Fruit fly (Drosophila melanogaster) whole organism, wandering third instar larva: ENCODE measurements around the gene raskol.
A peak's percentile ranks its signal among the peaks of the same experiment; 100 is the strongest.

Experiments
- Abd-B ChIP-seq: fragments of >200 bp; optimal IDR thresholded peaks from 2 replicates; lab custom pipeline; 2017; ENCODE audit warnings: missing biosample characterization, missing genetic modification characterization
- CG32264 ChIP-seq: fragments of 200-800 bp; sonication (Bioruptor generic); optimal IDR thresholded peaks from 2 replicates; lab custom pipeline; 2016; ENCODE audit warnings: missing biosample characterization, missing genetic modification characterization
- CG9705 ChIP-seq: fragments of 200-800 bp; sonication (Bioruptor generic); optimal IDR thresholded peaks from 2 replicates; lab custom pipeline; 2018; ENCODE audit warnings: missing biosample characterization, mild to moderate bottlenecking, missing genetic modification characterization
- CrebA ChIP-seq: fragments of 200-800 bp; sonication (Bioruptor generic); optimal IDR thresholded peaks from 2 replicates; lab custom pipeline; 2016; ENCODE audit warnings: missing biosample characterization, mild to moderate bottlenecking, missing genetic modification characterization, borderline replicate concordance
- Dfd ChIP-seq: fragments of >200 bp; optimal IDR thresholded peaks from 2 replicates; lab custom pipeline; 2017; ENCODE audit warnings: missing biosample characterization, missing genetic modification characterization
- Dif ChIP-seq: fragments of 200-275, 200-300 bp; sonication (Bioruptor generic); optimal IDR thresholded peaks from 2 replicates; lab custom pipeline; 2018; ENCODE audit warnings: missing biosample characterization, missing genetic modification characterization; ENCODE audit not compliant: partially characterized antibody
- GATAd ChIP-seq: sonication (Bioruptor generic); optimal IDR thresholded peaks from 2 replicates; lab custom pipeline; 2016; ENCODE audit warnings: missing biosample characterization, missing genetic modification characterization
- HLH106 ChIP-seq: fragments of 200-800 bp; optimal IDR thresholded peaks from 3 replicates; lab custom pipeline; 2019; ENCODE audit warnings: missing biosample characterization, mild to moderate bottlenecking, missing genetic modification characterization, moderate library complexity
- Hnf4 ChIP-seq: fragments of 200-800 bp; sonication (Bioruptor generic); optimal IDR thresholded peaks from 2 replicates; lab custom pipeline; 2016; ENCODE audit warnings: missing biosample characterization, mild to moderate bottlenecking, missing genetic modification characterization
- Hr78 ChIP-seq: fragments of >200 bp; optimal IDR thresholded peaks from 2 replicates; lab custom pipeline; 2017; ENCODE audit warnings: missing biosample characterization, missing genetic modification characterization
- Hr83 ChIP-seq: fragments of 200-300 bp; sonication (Bioruptor generic); optimal IDR thresholded peaks from 2 replicates; lab custom pipeline; 2016; ENCODE audit warnings: missing biosample characterization, mild to moderate bottlenecking, missing genetic modification characterization, moderate library complexity; ENCODE audit not compliant: poor library complexity, severe bottlenecking
- Jra ChIP-seq: sonication (Bioruptor generic); optimal IDR thresholded peaks from 2 replicates; lab custom pipeline; 2016; ENCODE audit warnings: missing biosample characterization, missing genetic modification characterization
- Mio ChIP-seq: sonication (Bioruptor generic); optimal IDR thresholded peaks from 2 replicates; lab custom pipeline; 2016; ENCODE audit warnings: missing biosample characterization, missing genetic modification characterization
- Myc ChIP-seq: fragments of >200 bp; optimal IDR thresholded peaks from 2 replicates; lab custom pipeline; 2017
- N ChIP-seq: fragments of >200 bp; optimal IDR thresholded peaks from 2 replicates; lab custom pipeline; 2018; ENCODE audit warnings: missing biosample characterization, missing external identifiers, missing genetic modification characterization
- OdsH ChIP-seq: fragments of 200-800 bp; sonication (Bioruptor generic); optimal IDR thresholded peaks from 2 replicates; lab custom pipeline; 2016; ENCODE audit warnings: missing biosample characterization, mild to moderate bottlenecking, missing genetic modification characterization
- Rel ChIP-seq, 2 experiments: fragments of 200-800 bp; sonication (Bioruptor generic) in 1 of 2; optimal IDR thresholded peaks; 2 replicates in 1 of 2; 3 replicates in 1 of 2; lab custom pipeline; 2016 to 2019; ENCODE audit warnings: mild to moderate bottlenecking in 2 of 2, missing biosample characterization in 2 of 2, missing genetic modification characterization in 2 of 2, moderate library complexity in 1 of 2
- Sp1 ChIP-seq: fragments of 200-800 bp; sonication (Bioruptor generic); optimal IDR thresholded peaks from 3 replicates; lab custom pipeline; 2019; ENCODE audit warnings: missing biosample characterization, mild to moderate bottlenecking, missing genetic modification characterization, moderate library complexity
- Vsx2 ChIP-seq: fragments of 200-300, 225-300 bp; sonication (Bioruptor generic); optimal IDR thresholded peaks from 2 replicates; lab custom pipeline; 2018; ENCODE audit warnings: missing biosample characterization, missing genetic modification characterization; ENCODE audit not compliant: partially characterized antibody
- br ChIP-seq: fragments of 200-800 bp; sonication (Bioruptor generic); optimal IDR thresholded peaks from 2 replicates; lab custom pipeline; 2016; ENCODE audit warnings: missing biosample characterization, missing genetic modification characterization
- brk ChIP-seq: fragments of 200-800 bp; sonication (Bioruptor generic); optimal IDR thresholded peaks from 2 replicates; lab custom pipeline; 2016; ENCODE audit warnings: missing biosample characterization, mild to moderate bottlenecking, missing genetic modification characterization
- dl ChIP-seq, 2 experiments: fragments of 175-275, 200-275 bp in 1 of 2; fragments of 200-275 bp in 1 of 2; sonication (Bioruptor generic); optimal IDR thresholded peaks; lab custom pipeline; 2018; ENCODE audit warnings: mild to moderate bottlenecking in 2 of 2, missing biosample characterization in 2 of 2, missing genetic modification characterization in 2 of 2, moderate library complexity in 2 of 2; ENCODE audit not compliant: partially characterized antibody in 2 of 2, insufficient read depth in 1 of 2
- dmrt93B ChIP-seq: fragments of 200-800 bp; sonication (Bioruptor generic); optimal IDR thresholded peaks from 2 replicates; lab custom pipeline; 2018; ENCODE audit warnings: missing biosample characterization, mild to moderate bottlenecking, missing genetic modification characterization
- dsf ChIP-seq: sonication (Bioruptor generic); optimal IDR thresholded peaks from 2 replicates; lab custom pipeline; 2016; ENCODE audit warnings: missing biosample characterization, missing genetic modification characterization, borderline replicate concordance
- ey ChIP-seq: fragments of 200-800 bp; sonication (Bioruptor generic); optimal IDR thresholded peaks from 2 replicates; lab custom pipeline; 2016; ENCODE audit warnings: missing biosample characterization, missing genetic modification characterization
- foxo ChIP-seq, 2 experiments: fragments of 200-800 bp; sonication (Bioruptor generic); optimal IDR thresholded peaks; 2 replicates in 1 of 2; 3 replicates in 1 of 2; lab custom pipeline; 2016 to 2017; ENCODE audit warnings: missing biosample characterization in 2 of 2, missing genetic modification characterization in 2 of 2
- fru ChIP-seq: fragments of 200-800 bp; sonication (Bioruptor generic); optimal IDR thresholded peaks from 3 replicates; lab custom pipeline; 2016; ENCODE audit warnings: missing biosample characterization, mild to moderate bottlenecking, missing genetic modification characterization
- h ChIP-seq: fragments of 200-800 bp; sonication (Bioruptor generic); optimal IDR thresholded peaks from 3 replicates; lab custom pipeline; 2016; ENCODE audit warnings: missing biosample characterization, mild to moderate bottlenecking, missing genetic modification characterization
- jim ChIP-seq: fragments of 175-275, 200-325 bp; sonication (Bioruptor generic); optimal IDR thresholded peaks from 2 replicates; lab custom pipeline; 2016; ENCODE audit warnings: missing biosample characterization, mild to moderate bottlenecking, missing genetic modification characterization
- lola ChIP-seq: fragments of >200 bp; optimal IDR thresholded peaks from 2 replicates; lab custom pipeline; 2017; ENCODE audit warnings: missing biosample characterization, missing genetic modification characterization
- pan ChIP-seq: fragments of >200 bp; optimal IDR thresholded peaks from 2 replicates; lab custom pipeline; 2017
- psq ChIP-seq: fragments of 200-800 bp; sonication (Bioruptor generic); optimal IDR thresholded peaks from 3 replicates; lab custom pipeline; 2017; ENCODE audit warnings: missing biosample characterization, mild to moderate bottlenecking, missing genetic modification characterization, moderate library complexity
- rgr ChIP-seq: fragments of 200-800 bp; sonication (Bioruptor generic); optimal IDR thresholded peaks from 3 replicates; lab custom pipeline; 2016; ENCODE audit warnings: missing biosample characterization, mild to moderate bottlenecking, missing genetic modification characterization
- sage ChIP-seq: fragments of 200-800 bp; sonication (Bioruptor generic); optimal IDR thresholded peaks from 2 replicates; lab custom pipeline; 2016; ENCODE audit warnings: missing biosample characterization, mild to moderate bottlenecking, missing genetic modification characterization
- sv ChIP-seq: fragments of 200-800 bp; sonication (Bioruptor generic); optimal IDR thresholded peaks from 3 replicates; lab custom pipeline; 2016; ENCODE audit warnings: missing biosample characterization, missing genetic modification characterization
- tai ChIP-seq: sonication (Bioruptor generic); optimal IDR thresholded peaks from 2 replicates; lab custom pipeline; 2016; ENCODE audit warnings: missing biosample characterization, missing genetic modification characterization
- usp ChIP-seq: fragments of >200 bp; optimal IDR thresholded peaks from 2 replicates; lab custom pipeline; 2017; ENCODE audit warnings: missing biosample characterization, missing genetic modification characterization
- woc ChIP-seq: sonication (Bioruptor generic); optimal IDR thresholded peaks from 2 replicates; lab custom pipeline; 2016; ENCODE audit warnings: missing biosample characterization, mild to moderate bottlenecking, missing genetic modification characterization

raskol gene

dm6 chrX:17709546-17710272 is at the start of gene raskol, which contains the start of gene CG8173:
Gene raskol (plus strand): TSS chrX:17710144.
Gene CG8173 (minus strand): TSS chrX:17709653.
- no peak for TF ChIP-seq CrebA (GFP tag; lab: Kevin White, UChicago)
- no peak for TF ChIP-seq ey (GFP tag; lab: Kevin White, UChicago)
- TF ChIP-seq Dif (GFP tag; lab: Kevin White, UChicago): peak; percentile 67
- TF ChIP-seq sage: no peak
- TF ChIP-seq lola (GFP tag; lab: Kevin White, UChicago): no peak
- no peak for TF ChIP-seq GATAd (GFP tag; lab: Kevin White, UChicago)
- peak in 1 of 2 experiments; percentile 19 for TF ChIP-seq dl (GFP tag; optimal IDR thresholded peaks at IDR 0.05; lab: Kevin White, UChicago; ENCODE audit: insufficient read depth in 1 of 2, partially characterized antibody in 2 of 2)
- TF ChIP-seq Vsx2 (GFP tag; lab: Kevin White, UChicago): no peak
- no peak for TF ChIP-seq N
- TF ChIP-seq CG9705 (GFP tag; lab: Kevin White, UChicago): no peak
- no peak for TF ChIP-seq CG32264 (GFP tag; lab: Kevin White, UChicago)
- no peak for TF ChIP-seq Jra
- peak; percentile 6 for TF ChIP-seq h
- TF ChIP-seq sv (GFP tag; lab: Kevin White, UChicago): no peak
- TF ChIP-seq Hr78: no peak
- peak; percentile 83 for TF ChIP-seq jim (GFP tag; lab: Kevin White, UChicago)
- TF ChIP-seq Hr83 (GFP tag; lab: Kevin White, UChicago): peak; percentile 11
- no peak for TF ChIP-seq brk (GFP tag; lab: Kevin White, UChicago)
- TF ChIP-seq Mio (GFP tag; lab: Kevin White, UChicago): no peak
- TF ChIP-seq Abd-B: no peak
- no peak for TF ChIP-seq br (GFP tag; lab: Kevin White, UChicago)
- TF ChIP-seq dmrt93B (GFP tag; lab: Kevin White, UChicago): no peak
- TF ChIP-seq OdsH (GFP tag; lab: Kevin White, UChicago): no peak
- TF ChIP-seq fru (GFP tag; lab: Kevin White, UChicago): no peak
- TF ChIP-seq rgr (GFP tag; lab: Kevin White, UChicago): peak; percentile 14
- TF ChIP-seq Sp1 (GFP tag; lab: Kevin White, UChicago): peak; percentile 44
- TF ChIP-seq tai (GFP tag; lab: Kevin White, UChicago): no peak
- no peak for TF ChIP-seq dsf (GFP tag; lab: Kevin White, UChicago)
- TF ChIP-seq pan (lab: Kevin White, UChicago): no peak
- TF ChIP-seq Hnf4 (GFP tag; lab: Kevin White, UChicago): no peak
- TF ChIP-seq HLH106 (tag; lab: Kevin White, UChicago): no peak
- no peak for TF ChIP-seq Dfd (GFP tag; lab: Kevin White, UChicago)
- TF ChIP-seq Rel (GFP tag; optimal IDR thresholded peaks at IDR 0.05; lab: Kevin White, UChicago): no peak
- TF ChIP-seq Rel (tag; optimal IDR thresholded peaks at IDR 0.05; lab: Kevin White, UChicago): peak; percentile 53
- no peak for TF ChIP-seq woc (GFP tag; lab: Kevin White, UChicago)
- peak; percentile 54 for TF ChIP-seq Myc
- TF ChIP-seq foxo (GFP tag; optimal IDR thresholded peaks at IDR 0.05; lab: Kevin White, UChicago): no peak
- peak; percentile 100 for TF ChIP-seq psq
- TF ChIP-seq usp: no peak

dm6 chrX:17671788-17672187 is 38.2 kb upstream of the raskol start, which contains the start of gene CG12990:
Gene CG12990 (minus strand): TSS chrX:17671888.
- TF ChIP-seq Vsx2 (GFP tag; lab: Kevin White, UChicago): no peak
- TF ChIP-seq sage: no peak
- no peak for TF ChIP-seq CG32264 (GFP tag; lab: Kevin White, UChicago)
- no peak for TF ChIP-seq HLH106 (tag; lab: Kevin White, UChicago)
- TF ChIP-seq lola (GFP tag; lab: Kevin White, UChicago): no peak
- no peak for TF ChIP-seq usp
- TF ChIP-seq Myc: no peak
- TF ChIP-seq Hnf4 (GFP tag; lab: Kevin White, UChicago): no peak
- TF ChIP-seq tai (GFP tag; lab: Kevin White, UChicago): no peak
